Worm (Caenorhabditis elegans): ENCODE data around the gene srd-18.

- no peak for TF ChIP-seq snpc-4 (tag; optimal IDR thresholded peaks at IDR 0.05)
- no peak for TF ChIP-seq nhr-76 (tag; optimal IDR thresholded peaks at IDR 0.05)
These were observed 45.7 kb downstream of the srd-18 start, which contains the start of gene cpz-2 for ce11 chrV:13380980-13381379.

Data from whole organism, L3 larva.